Fruit fly (Drosophila melanogaster) Kc167 (cell line): Measurements from ENCODE around the gene z.

Experiments
- Myc ChIP-seq: fragments of >200 bp; optimal IDR thresholded peaks from 2 replicates; lab custom pipeline; 2017; ENCODE audit warnings: missing external identifiers
- Sin3A ChIP-seq: fragments of >200 bp; optimal IDR thresholded peaks from 2 replicates; lab custom pipeline; 2018; ENCODE audit warnings: missing external identifiers
- h ChIP-seq: fragments of >200 bp; optimal IDR thresholded peaks from 3 replicates; lab custom pipeline; 2018; ENCODE audit warnings: missing external identifiers
- insv ChIP-seq: fragments of >200 bp; optimal IDR thresholded peaks from 3 replicates; lab custom pipeline; 2018; ENCODE audit warnings: missing external identifiers
- psq ChIP-seq: fragments of >200 bp; optimal IDR thresholded peaks from 2 replicates; lab custom pipeline; 2017; ENCODE audit warnings: missing external identifiers
- ttk ChIP-seq: sonication (Bioruptor generic); optimal IDR thresholded peaks from 2 replicates; lab custom pipeline; 2017; ENCODE audit warnings: missing external identifiers

The z gene

DNA sequence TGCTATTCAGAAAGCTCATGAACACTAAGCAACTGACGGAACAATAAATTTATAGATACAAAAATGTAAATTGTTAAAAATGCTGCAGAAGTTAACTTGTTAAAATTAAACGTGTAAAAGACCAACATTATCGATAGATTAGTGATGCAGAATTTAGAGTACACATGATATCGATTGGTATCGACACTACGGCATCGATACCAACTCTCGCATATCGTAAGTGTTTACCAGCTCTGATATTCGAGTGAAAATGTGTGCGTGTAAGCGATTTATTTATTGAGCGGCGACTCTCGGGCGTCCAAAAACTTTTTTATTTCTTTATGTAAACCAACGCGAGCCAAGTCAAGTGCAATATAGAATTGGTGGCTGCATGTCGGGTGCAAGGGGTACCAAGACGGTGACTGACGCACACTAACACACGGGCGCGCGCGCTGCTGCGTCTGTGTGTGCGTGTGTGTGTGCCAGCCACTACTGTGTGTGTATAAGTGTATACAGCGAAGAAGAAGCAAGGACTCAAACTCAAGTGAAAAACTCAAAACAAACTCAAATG lies at the start of gene z:
Gene z, plus strand, starts transcription at position 20 of the 550 bp plus-strand sequence.
- TF ChIP-seq h (lab: Kevin White, UChicago): no peak

- TF ChIP-seq Myc (lab: Kevin White, UChicago) (no peak), ttk (no peak), psq (lab: Kevin White, UChicago) (no peak), Sin3A (no peak)
Measured at dm6 chrX:2399438-2399837, 48.1 kb upstream of the z start.

dm6 chrX:2408675-2409163 lies 38.9 kb upstream of the z start:
- TF ChIP-seq Myc (lab: Kevin White, UChicago): no peak
- no peak for TF ChIP-seq Sin3A
- no peak for TF ChIP-seq insv
- no peak for TF ChIP-seq psq (lab: Kevin White, UChicago)

- no peak for TF ChIP-seq ttk
- no peak for TF ChIP-seq h (lab: Kevin White, UChicago)
- no peak for TF ChIP-seq Myc (lab: Kevin White, UChicago)
- no peak for TF ChIP-seq Sin3A
- TF ChIP-seq psq (lab: Kevin White, UChicago): no peak
- TF ChIP-seq insv: no peak
Measured at dm6 chrX:2410805-2411204, 36.8 kb upstream of the z start, which contains the start of gene CG12496. TSS of gene CG12496 (minus strand) at chrX:2410901.

- TF ChIP-seq Sin3A (no peak), ttk (no peak), psq (lab: Kevin White, UChicago) (no peak), insv (no peak), Myc (lab: Kevin White, UChicago) (no peak)
Measured at dm6 chrX:2419518-2419917, 28.1 kb upstream of the z start.

DNA sequence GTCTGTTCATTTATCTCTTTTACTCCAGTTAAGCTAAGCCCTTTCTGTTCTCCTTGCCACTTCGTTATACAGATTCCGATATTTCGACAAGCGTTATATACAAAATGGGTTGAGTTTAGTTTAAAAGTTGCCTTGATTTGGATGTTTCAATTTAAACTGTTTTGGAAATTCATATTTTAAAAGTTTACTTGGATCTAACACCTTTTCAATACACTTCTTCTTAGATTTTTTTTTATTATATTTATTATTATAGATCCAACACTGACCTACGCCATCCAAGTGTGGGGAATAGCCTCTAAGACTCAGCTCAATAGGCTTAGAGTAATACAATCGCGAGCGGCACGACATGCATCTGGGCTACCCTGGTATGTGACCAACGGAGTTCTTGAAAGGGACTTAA lies 21.8 kb upstream of the z start, which contains the start of gene CG32797:
Gene CG32797, minus strand, starts transcription at position 101 of the 400 bp plus-strand sequence.
- TF ChIP-seq Myc (lab: Kevin White, UChicago) (no peak), Sin3A (no peak), ttk (no peak), insv (no peak), psq (lab: Kevin White, UChicago) (no peak), h (lab: Kevin White, UChicago) (no peak)

- TF ChIP-seq h (lab: Kevin White, UChicago) (no peak), Myc (lab: Kevin White, UChicago) (no peak), insv (no peak), psq (lab: Kevin White, UChicago) (no peak), ttk (no peak), Sin3A (no peak)
Measured at dm6 chrX:2428903-2429302, 18.7 kb upstream of the z start, which contains the start of gene gt. TSS of gene gt (minus strand) at chrX:2428967.

dm6 chrX:2434913-2435312 lies 12.7 kb upstream of the z start:
- no peak for TF ChIP-seq psq (lab: Kevin White, UChicago)
- no peak for TF ChIP-seq h (lab: Kevin White, UChicago)
- TF ChIP-seq Sin3A: no peak
- TF ChIP-seq Myc (lab: Kevin White, UChicago): no peak
- no peak for TF ChIP-seq ttk
- no peak for TF ChIP-seq insv

DNA sequence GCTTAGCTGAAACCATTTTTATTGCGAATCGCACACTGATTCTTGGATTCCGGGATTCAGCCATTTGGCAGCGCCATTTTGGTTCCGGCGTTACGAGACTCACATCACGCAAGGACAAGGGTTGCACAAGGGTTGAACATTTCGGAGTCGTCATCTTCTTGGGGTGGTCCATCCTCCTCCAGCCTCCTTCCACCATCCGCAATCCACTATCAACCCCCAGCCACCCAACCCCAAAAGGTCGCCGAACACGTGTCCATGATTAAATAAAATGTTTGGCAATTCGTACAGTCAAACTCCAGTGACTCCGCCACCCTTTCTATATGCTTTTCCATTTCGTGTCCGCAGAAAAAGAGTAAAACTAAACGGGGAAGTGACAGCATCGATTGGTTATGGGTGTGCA lies 7.3 kb upstream of the z start:
- no peak for TF ChIP-seq h (lab: Kevin White, UChicago)
- no peak for TF ChIP-seq insv
- TF ChIP-seq ttk: no peak
- TF ChIP-seq psq (lab: Kevin White, UChicago): no peak
- no peak for TF ChIP-seq Sin3A
- no peak for TF ChIP-seq Myc (lab: Kevin White, UChicago)

dm6 chrX:2443798-2444197 lies 3.8 kb upstream of the z start, which contains the start of gene tko:
TSS of gene tko (minus strand) at chrX:2443976.
- TF ChIP-seq Sin3A: no peak
- no peak for TF ChIP-seq psq (lab: Kevin White, UChicago)
- TF ChIP-seq insv: no peak
- no peak for TF ChIP-seq Myc (lab: Kevin White, UChicago)
- no peak for TF ChIP-seq ttk
- TF ChIP-seq h (lab: Kevin White, UChicago): no peak

DNA sequence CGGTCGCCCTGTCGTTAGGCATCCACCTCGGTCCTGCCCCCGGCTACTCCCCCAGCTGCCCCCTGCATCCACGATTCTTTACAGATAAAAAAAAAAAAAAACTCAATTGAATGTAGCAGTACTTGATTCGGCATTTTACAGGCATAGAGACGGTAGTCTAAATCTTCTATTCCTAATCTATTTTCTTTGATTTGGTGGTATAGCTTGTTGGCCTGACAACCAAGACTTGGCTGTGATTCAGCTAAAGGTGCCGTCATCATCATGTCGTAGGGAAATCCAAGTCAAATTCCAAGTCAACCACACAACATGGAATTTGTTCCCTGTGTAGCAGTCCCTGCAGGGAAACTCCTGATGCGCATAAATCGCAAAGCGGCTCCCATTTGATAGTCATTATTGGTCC lies 5.2 kb downstream of the z start:
- TF ChIP-seq Sin3A: no peak

DNA sequence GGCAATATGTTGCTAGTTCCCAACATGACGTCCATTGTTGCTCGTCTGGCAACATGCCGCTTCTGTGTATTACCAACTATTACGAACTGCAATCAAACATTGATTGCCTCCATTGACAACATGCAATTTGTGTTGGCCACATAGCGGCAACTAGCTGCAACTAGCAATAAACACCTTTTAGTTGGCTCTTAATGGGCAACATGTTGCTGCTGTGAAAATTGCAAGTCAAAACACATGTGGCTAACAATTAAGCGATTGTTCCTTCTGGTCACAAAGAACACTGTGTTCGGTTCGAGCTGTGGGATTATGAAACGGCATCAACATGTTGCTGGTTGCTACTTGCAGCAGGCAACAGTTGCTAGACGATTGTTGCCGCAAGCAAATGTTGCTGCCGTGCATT lies 6.2 kb downstream of the z start:
- TF ChIP-seq Sin3A (no peak), ttk (no peak), h (lab: Kevin White, UChicago) (no peak), psq (lab: Kevin White, UChicago) (no peak), insv (no peak), Myc (lab: Kevin White, UChicago) (no peak)

- no peak for TF ChIP-seq h (lab: Kevin White, UChicago)
- TF ChIP-seq ttk: no peak
- no peak for TF ChIP-seq Sin3A
- no peak for TF ChIP-seq insv
- TF ChIP-seq Myc (lab: Kevin White, UChicago): no peak
- no peak for TF ChIP-seq psq (lab: Kevin White, UChicago)
Measured at dm6 chrX:2455337-2456246, 8.0 kb downstream of the z start.
